Worm (Caenorhabditis elegans) whole organism, young adult: Measurements from ENCODE around the gene mab-5.

ENCODE experiments used
- F33H1.4 ChIP-seq: fragments of 200-800 bp; sonication (Bioruptor generic); IDR thresholded peaks from 2 replicates; pipeline ENCODE4 v1.3.6; 2022; ENCODE audit warnings: missing genetic modification reagents, missing genetic modification characterization, missing compliant biosample characterization
- egl-44 ChIP-seq: fragments of 200-800 bp; sonication (Bioruptor generic); IDR thresholded peaks from 2 replicates; pipeline ENCODE4 v1.3.6; 2022; ENCODE audit warnings: missing genetic modification reagents, missing genetic modification characterization, missing compliant biosample characterization
- mxl-1 ChIP-seq: sonication (generic microtip); optimal IDR thresholded peaks from 2 replicates; lab custom pipeline; 2016; ENCODE audit warnings: missing genetic modification characterization, missing compliant biosample characterization
- pbrm-1 ChIP-seq: fragments of 200-800 bp; sonication (Bioruptor generic); IDR thresholded peaks from 2 replicates; pipeline ENCODE4 v1.3.6; 2022; ENCODE audit warnings: missing genetic modification reagents, missing genetic modification characterization, missing compliant biosample characterization
- ztf-22 ChIP-seq: fragments of 200-800 bp; sonication (Bioruptor generic); optimal IDR thresholded peaks from 2 replicates; lab custom pipeline; 2018; ENCODE audit warnings: mild to moderate bottlenecking, missing genetic modification characterization, moderate library complexity, missing compliant biosample characterization

DNA sequence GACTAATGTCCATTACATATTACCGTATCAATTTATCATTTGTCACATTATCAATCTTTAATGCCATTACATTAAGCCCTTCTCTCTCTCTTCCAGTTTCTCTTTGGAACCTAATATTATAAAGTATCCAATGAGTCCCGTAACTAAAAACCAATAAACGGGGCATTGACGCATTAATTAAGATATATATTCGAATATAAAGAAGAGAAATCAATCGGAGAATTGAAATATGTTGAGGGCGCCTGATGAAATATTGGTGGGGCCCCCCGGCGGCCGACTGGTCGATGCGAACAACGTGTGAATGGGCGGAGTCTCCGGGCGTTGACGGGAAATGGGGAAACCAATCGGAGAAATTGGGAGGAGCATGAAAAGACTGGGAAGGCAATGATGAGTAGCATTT lies 947 bp upstream of the mab-5 start:
- TF ChIP-seq egl-44 (GFP tag; lab: Robert Waterston, UW), result no peak
- TF ChIP-seq ztf-22, result no peak
- no peak for TF ChIP-seq pbrm-1 (GFP tag; lab: Robert Waterston, UW)
- no peak for TF ChIP-seq mxl-1 (tag; lab: Kevin White, UChicago)
- TF ChIP-seq F33H1.4 (GFP tag; lab: Robert Waterston, UW), result no peak
